Fruit fly (Drosophila melanogaster): ENCODE results near the gene CG43232.

Gene CG43232

DNA sequence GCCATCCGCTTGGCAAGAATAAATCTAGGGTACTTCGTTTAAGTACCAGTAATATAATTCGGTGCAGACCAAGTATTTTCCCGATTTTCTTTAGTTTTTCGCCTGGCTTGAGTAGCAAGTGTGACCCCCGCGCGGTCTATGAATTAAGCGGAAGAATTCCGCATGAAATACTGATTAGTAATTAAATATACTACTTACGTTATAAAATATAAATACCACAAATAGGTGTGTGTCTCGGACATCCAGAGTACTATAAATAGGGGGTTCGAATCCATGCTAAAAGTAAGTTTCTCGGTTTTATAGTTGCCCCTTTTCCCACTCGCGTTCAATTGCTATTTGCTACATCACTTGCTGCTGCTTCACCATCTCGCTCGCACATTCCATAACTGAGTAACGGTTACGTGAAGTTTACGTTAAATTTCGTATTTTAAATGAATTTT, 39.7 kb downstream of the CG43232 start, which contains the start of gene snRNP-U1-70K:
Gene snRNP-U1-70K (minus strand): TSS at position 141 of the 440 bp plus-strand sequence.
- TF ChIP-seq Hr96 (GFP tag; optimal IDR thresholded peaks at IDR 0.05): no peak
- TF ChIP-seq CG12768 (GFP tag; optimal IDR thresholded peaks at IDR 0.05): no peak
- no peak for TF ChIP-seq CG1620 (GFP tag; optimal IDR thresholded peaks at IDR 0.05)
- TF ChIP-seq ovo (GFP tag; optimal IDR thresholded peaks at IDR 0.05): peak; percentile 25
- TF ChIP-seq kay (GFP tag; ENCODE audit: borderline replicate concordance): no peak
- no peak for TF ChIP-seq Crg-1 (GFP tag; optimal IDR thresholded peaks at IDR 0.05)
- TF ChIP-seq cic (GFP tag; optimal IDR thresholded peaks at IDR 0.05): peak; percentile 0
- no peak for TF ChIP-seq CG33017 (tag; optimal IDR thresholded peaks at IDR 0.05)
- TF ChIP-seq CG7045 (GFP tag; optimal IDR thresholded peaks at IDR 0.05): no peak
- TF ChIP-seq Clk (GFP tag; optimal IDR thresholded peaks at IDR 0.05): no peak
- no peak for TF ChIP-seq CG5204 (GFP tag; optimal IDR thresholded peaks at IDR 0.05)
- peak; percentile 46 for TF ChIP-seq tj (GFP tag; optimal IDR thresholded peaks at IDR 0.05)
- TF ChIP-seq CG11617 (GFP tag; optimal IDR thresholded peaks at IDR 0.05): no peak
- TF ChIP-seq toe (GFP tag; optimal IDR thresholded peaks at IDR 0.05): no peak
- peak; percentile 30 for TF ChIP-seq Mnt (GFP tag; optimal IDR thresholded peaks at IDR 0.05)
- no peak for TF ChIP-seq CG14711 (tag; optimal IDR thresholded peaks at IDR 0.05)
- TF ChIP-seq CG7101 (tag; optimal IDR thresholded peaks at IDR 0.05): no peak
- TF ChIP-seq bab1 (GFP tag; optimal IDR thresholded peaks at IDR 0.05): no peak
- TF ChIP-seq cnc (optimal IDR thresholded peaks at IDR 0.05): no peak
- peak; percentile 98 for TF ChIP-seq pad (GFP tag; optimal IDR thresholded peaks at IDR 0.05)
